Worm (Caenorhabditis elegans): ENCODE results near the gene pals-16.

ce11 chrIII:1389988-1390387 is 9.8 kb upstream of the pals-16 start:
- TF ChIP-seq tab-1 (GFP tag; IDR thresholded peaks at IDR 0.05): no peak
- no peak for TF ChIP-seq ref-1 (GFP tag; conservative IDR thresholded peaks at IDR 0.05)
- no peak for TF ChIP-seq ztf-23 (GFP tag; IDR thresholded peaks at IDR 0.05)
- no peak for TF ChIP-seq flt-1 (GFP tag; IDR thresholded peaks at IDR 0.05)
- no peak for TF ChIP-seq med-1 (GFP tag; optimal IDR thresholded peaks at IDR 0.05; ENCODE audit: insufficient read depth)
- no peak for TF ChIP-seq ztf-29 (GFP tag; IDR thresholded peaks at IDR 0.05)
- no peak for TF ChIP-seq cog-1 (tag; optimal IDR thresholded peaks at IDR 0.05)

Data from whole organism, midembryonic.